Worm (Caenorhabditis elegans) whole organism, midembryonic: Measurements from ENCODE around the gene gpc-1.

ENCODE experiments used
- T22C8.4 ChIP-seq: fragments of 200-800 bp; sonication (Bioruptor generic); IDR thresholded peaks from 2 replicates; pipeline ENCODE4 v1.3.6; 2022; ENCODE audit warnings: missing genetic modification characterization, missing compliant biosample characterization
- klf-2 ChIP-seq: fragments of 200-800 bp; sonication (Bioruptor generic); conservative IDR thresholded peaks from 2 replicates; pipeline ENCODE4 v1.3.6; 2022; ENCODE audit warnings: missing genetic modification reagents, missing genetic modification characterization, missing compliant biosample characterization
- med-1 ChIP-seq: sonication (generic microtip); optimal IDR thresholded peaks from 2 replicates; lab custom pipeline; 2017; ENCODE audit warnings: missing genetic modification characterization, mild to moderate bottlenecking, missing compliant biosample characterization, antibody characterized with exemption, missing genetic modification reagents; ENCODE audit not compliant: insufficient read depth
- tab-1 ChIP-seq: fragments of 200-800 bp; sonication (Bioruptor generic); IDR thresholded peaks from 2 replicates; pipeline ENCODE4 v1.3.6; 2022; ENCODE audit warnings: missing genetic modification characterization, missing compliant biosample characterization
- ztf-23 ChIP-seq: fragments of 200-800 bp; sonication (Bioruptor generic); IDR thresholded peaks from 2 replicates; pipeline ENCODE4 v1.3.6; 2022; ENCODE audit warnings: missing genetic modification reagents, missing genetic modification characterization, missing compliant biosample characterization
- ztf-29 ChIP-seq: fragments of 200-800 bp; sonication (Bioruptor generic); IDR thresholded peaks from 2 replicates; pipeline ENCODE4 v1.3.6; 2022; ENCODE audit warnings: missing genetic modification reagents, missing genetic modification characterization, missing compliant biosample characterization

ce11 chrX:12846043-12846442, 38.7 kb downstream of the gpc-1 start, which contains the start of gene C52G5.3:
- TF ChIP-seq ztf-29, result no peak
- no peak for TF ChIP-seq med-1 (GFP tag; lab: Kevin White, UChicago)
- TF ChIP-seq tab-1 (GFP tag; lab: Robert Waterston, UW), result no peak
- no peak for TF ChIP-seq klf-2
- no peak for TF ChIP-seq T22C8.4 (GFP tag; lab: Robert Waterston, UW)
- no peak for TF ChIP-seq ztf-23 (GFP tag; lab: Robert Waterston, UW)
